Worm (Caenorhabditis elegans) whole organism, L4 larva: ENCODE measurements around the gene spp-21.

Source experiments
- F26F4.8 ChIP-seq: fragments of 200-800 bp; sonication (Bioruptor generic); conservative IDR thresholded peaks from 2 replicates; pipeline ENCODE4 v1.3.6; 2022; ENCODE audit warnings: missing genetic modification characterization, missing compliant biosample characterization
- F44E2.7 ChIP-seq: fragments of 200-800 bp; sonication (Bioruptor generic); IDR thresholded peaks from 2 replicates; pipeline ENCODE4 v2.1.2; 2022; ENCODE audit warnings: missing genetic modification characterization, missing compliant biosample characterization
- F49E8.2 ChIP-seq: sonication (generic microtip); optimal IDR thresholded peaks from 2 replicates; lab custom pipeline; 2016; ENCODE audit warnings: missing compliant biosample characterization, mild to moderate bottlenecking, missing genetic modification characterization, borderline replicate concordance
- T20F7.1 ChIP-seq: fragments of 200-800 bp; sonication (Bioruptor generic); optimal IDR thresholded peaks from 2 replicates; lab custom pipeline; 2018; ENCODE audit warnings: mild to moderate bottlenecking, missing genetic modification characterization, missing compliant biosample characterization
- T26A8.4 ChIP-seq: fragments of 200-800 bp; sonication (Bioruptor generic); IDR thresholded peaks from 2 replicates; pipeline ENCODE4 v1.3.6; 2022; ENCODE audit warnings: missing genetic modification characterization, missing compliant biosample characterization
- ZK337.2 ChIP-seq: fragments of 200-800 bp; sonication (Bioruptor generic); IDR thresholded peaks from 2 replicates; pipeline ENCODE4 v1.3.6; 2022; ENCODE audit warnings: missing genetic modification reagents, missing genetic modification characterization, missing compliant biosample characterization
- arid-1 ChIP-seq: fragments of 200-800 bp; sonication (Bioruptor generic); conservative IDR thresholded peaks from 2 replicates; pipeline ENCODE4 v1.3.6; 2022; ENCODE audit warnings: missing genetic modification reagents, missing genetic modification characterization, missing compliant biosample characterization
- ceh-20 ChIP-seq: fragments of 200-800 bp; sonication (Bioruptor generic); IDR thresholded peaks from 2 replicates; pipeline ENCODE4 v1.3.6; 2022; ENCODE audit warnings: missing genetic modification reagents, missing genetic modification characterization, missing compliant biosample characterization
- ceh-32 ChIP-seq: sonication (generic microtip); optimal IDR thresholded peaks from 2 replicates; lab custom pipeline; 2016; ENCODE audit warnings: mild to moderate bottlenecking, missing genetic modification characterization, missing compliant biosample characterization; ENCODE audit not compliant: poor library complexity
- ceh-62 ChIP-seq: sonication (generic microtip); optimal IDR thresholded peaks from 2 replicates; lab custom pipeline; 2017; ENCODE audit warnings: missing biosample characterization, missing genetic modification characterization
- ceh-82 ChIP-seq: sonication (generic microtip); optimal IDR thresholded peaks from 2 replicates; lab custom pipeline; 2017; ENCODE audit warnings: missing biosample characterization, missing genetic modification characterization
- ces-1 ChIP-seq: fragments of 150-350 bp; sonication (generic microtip); optimal IDR thresholded peaks from 4 replicates; lab custom pipeline; 2014; ENCODE audit warnings: missing biosample characterization, missing genetic modification reagents, missing genetic modification characterization
- daf-16 ChIP-seq, 3 experiments: sonication (generic microtip); optimal IDR thresholded peaks; 2 replicates each; lab custom pipeline; 2016 to 2017; ENCODE audit warnings: missing genetic modification characterization in 3 of 3, missing genetic modification reagents in 3 of 3, mild to moderate bottlenecking in 2 of 3, missing compliant biosample characterization in 2 of 3, missing biosample characterization in 1 of 3, moderate library complexity in 1 of 3
- daf-8 ChIP-seq: fragments of 200-800 bp; sonication (Bioruptor generic); IDR thresholded peaks from 2 replicates; pipeline ENCODE4 v1.3.6; 2022; ENCODE audit warnings: missing genetic modification characterization, missing compliant biosample characterization
- dmd-6 ChIP-seq: fragments of 200-800 bp; sonication (Bioruptor generic); IDR thresholded peaks from 2 replicates; pipeline ENCODE4 v1.3.6; 2022; ENCODE audit warnings: missing genetic modification reagents, missing genetic modification characterization, missing compliant biosample characterization
- dmd-8 ChIP-seq: fragments of 200-800 bp; sonication (Bioruptor generic); IDR thresholded peaks from 2 replicates; pipeline ENCODE4 v1.3.6; 2022; ENCODE audit warnings: missing genetic modification characterization, missing compliant biosample characterization
- dve-1 ChIP-seq: sonication (generic microtip); optimal IDR thresholded peaks from 2 replicates; lab custom pipeline; 2017; ENCODE audit warnings: antibody characterized with exemption, mild to moderate bottlenecking, missing genetic modification characterization, missing compliant biosample characterization; ENCODE audit not compliant: insufficient read depth
- egl-43 ChIP-seq: fragments of 200-800 bp; sonication (Bioruptor generic); IDR thresholded peaks from 2 replicates; pipeline ENCODE4 v1.3.6; 2022; ENCODE audit warnings: missing genetic modification reagents, missing genetic modification characterization, missing compliant biosample characterization
- fkh-10 ChIP-seq: fragments of 150-350 bp; optimal IDR thresholded peaks from 2 replicates; lab custom pipeline; 2014; ENCODE audit warnings: missing biosample characterization, missing genetic modification reagents, missing genetic modification characterization
- hlh-11 ChIP-seq: fragments of 200-800 bp; sonication (Bioruptor generic); optimal IDR thresholded peaks from 2 replicates; lab custom pipeline; 2018; ENCODE audit warnings: mild to moderate bottlenecking, missing genetic modification characterization, missing compliant biosample characterization
- hlh-30 ChIP-seq: sonication (generic microtip); optimal IDR thresholded peaks from 2 replicates; lab custom pipeline; 2017; ENCODE audit warnings: antibody characterized with exemption, mild to moderate bottlenecking, missing genetic modification characterization, missing compliant biosample characterization; ENCODE audit not compliant: insufficient read depth
- hmg-1.1 ChIP-seq: fragments of 200-800 bp; sonication (Bioruptor generic); IDR thresholded peaks from 2 replicates; pipeline ENCODE4 v1.3.6; 2022; ENCODE audit warnings: missing genetic modification reagents, missing genetic modification characterization, missing compliant biosample characterization
- jun-1 ChIP-seq: fragments of 150-350 bp; optimal IDR thresholded peaks from 2 replicates; lab custom pipeline; 2014; ENCODE audit warnings: missing biosample characterization, missing genetic modification reagents, missing genetic modification characterization
- lim-7 ChIP-seq: fragments of 200-800 bp; sonication (Bioruptor generic); IDR thresholded peaks from 2 replicates; pipeline ENCODE4 v1.3.6; 2022; ENCODE audit warnings: missing genetic modification characterization, missing compliant biosample characterization
- lin-15B ChIP-seq: fragments of 150-350 bp; sonication (generic microtip); optimal IDR thresholded peaks from 3 replicates; lab custom pipeline; 2014; ENCODE audit warnings: missing biosample characterization, missing genetic modification characterization
- lsy-2 ChIP-seq, 2 experiments: fragments of 150-350 bp in 1 of 2; sonication (generic microtip) in 1 of 2; optimal IDR thresholded peaks; 2 replicates each; lab custom pipeline; 2014 to 2017; ENCODE audit warnings: missing biosample characterization in 2 of 2, missing genetic modification characterization in 2 of 2
- madf-5 ChIP-seq, 2 experiments: fragments of 200-800 bp; sonication (Bioruptor generic); IDR thresholded peaks; 2 replicates each; pipeline ENCODE4 v1.3.6; 2022; ENCODE audit warnings: missing compliant biosample characterization in 2 of 2, missing genetic modification characterization in 2 of 2
- mdt-29 ChIP-seq: fragments of 200-800 bp; sonication (Bioruptor generic); IDR thresholded peaks from 2 replicates; pipeline ENCODE4 v1.3.6; 2022; ENCODE audit warnings: missing genetic modification reagents, missing genetic modification characterization, missing compliant biosample characterization
- mep-1 ChIP-seq: fragments of 150-350 bp; sonication (generic microtip); optimal IDR thresholded peaks from 3 replicates; lab custom pipeline; 2014; ENCODE audit warnings: missing biosample characterization, missing genetic modification characterization
- mxl-3 ChIP-seq: fragments of 200-800 bp; sonication (Bioruptor generic); optimal IDR thresholded peaks from 2 replicates; lab custom pipeline; 2018; ENCODE audit warnings: mild to moderate bottlenecking, missing genetic modification characterization, missing compliant biosample characterization
- nhr-102 ChIP-seq: sonication (generic microtip); optimal IDR thresholded peaks from 2 replicates; lab custom pipeline; 2016; ENCODE audit warnings: mild to moderate bottlenecking, missing genetic modification characterization, moderate library complexity, missing compliant biosample characterization
- nhr-237 ChIP-seq: sonication (generic microtip); optimal IDR thresholded peaks from 2 replicates; lab custom pipeline; 2017; ENCODE audit warnings: missing biosample characterization, missing genetic modification characterization
- nhr-25 ChIP-seq: sonication (generic microtip); optimal IDR thresholded peaks from 2 replicates; lab custom pipeline; 2017; ENCODE audit warnings: missing genetic modification characterization, mild to moderate bottlenecking, missing compliant biosample characterization, antibody characterized with exemption, moderate library complexity, borderline replicate concordance; ENCODE audit not compliant: insufficient read depth
- nhr-28 ChIP-seq: fragments of 150-350 bp; optimal IDR thresholded peaks from 2 replicates; lab custom pipeline; 2014; ENCODE audit warnings: missing biosample characterization, missing genetic modification characterization
- nhr-41 ChIP-seq: fragments of 200-800 bp; sonication (Bioruptor generic); IDR thresholded peaks from 2 replicates; pipeline ENCODE4 v1.3.6; 2022; ENCODE audit warnings: missing genetic modification reagents, missing genetic modification characterization, missing compliant biosample characterization
- nhr-6 ChIP-seq: fragments of 150-350 bp; optimal IDR thresholded peaks from 2 replicates; lab custom pipeline; 2014; ENCODE audit warnings: missing biosample characterization, missing genetic modification characterization
- nhr-77 ChIP-seq: fragments of 150-350 bp; optimal IDR thresholded peaks from 2 replicates; lab custom pipeline; 2014; ENCODE audit warnings: missing biosample characterization, missing genetic modification characterization
- php-3 ChIP-seq: fragments of 200-800 bp; sonication (Bioruptor generic); IDR thresholded peaks from 2 replicates; pipeline ENCODE4 v1.3.6; 2022; ENCODE audit warnings: missing genetic modification reagents, missing genetic modification characterization, missing compliant biosample characterization
- rbr-2 ChIP-seq: sonication (generic microtip); optimal IDR thresholded peaks from 2 replicates; lab custom pipeline; 2016; ENCODE audit warnings: missing genotype, missing genetic modification characterization, missing compliant biosample characterization
- saeg-2 ChIP-seq: fragments of 200-800 bp; sonication (Bioruptor generic); IDR thresholded peaks from 2 replicates; pipeline ENCODE4 v1.3.6; 2022; ENCODE audit warnings: missing genetic modification reagents, missing genetic modification characterization, missing compliant biosample characterization
- skn-1 ChIP-seq: fragments of 150-350 bp; optimal IDR thresholded peaks from 2 replicates; lab custom pipeline; 2014; ENCODE audit warnings: missing biosample characterization, missing genetic modification characterization
- spr-1 ChIP-seq: sonication (generic microtip); optimal IDR thresholded peaks from 2 replicates; lab custom pipeline; 2016; ENCODE audit warnings: mild to moderate bottlenecking, missing genetic modification characterization, missing compliant biosample characterization
- tra-1 ChIP-seq: fragments of 200-800 bp; sonication (Bioruptor generic); IDR thresholded peaks from 2 replicates; pipeline ENCODE4 v1.3.6; 2022; ENCODE audit warnings: missing genetic modification reagents, missing genetic modification characterization, missing compliant biosample characterization
- unc-62 ChIP-seq, 3 experiments: fragments of 150-350 bp in 1 of 3; sonication (generic microtip); optimal IDR thresholded peaks in 2 of 3; peaks in 1 of 3; 1 replicate in 1 of 3; 2 replicates in 2 of 3; lab custom pipeline; 2014 to 2017; ENCODE audit warnings: missing biosample characterization in 3 of 3, missing genetic modification characterization in 3 of 3, missing genetic modification reagents in 3 of 3, missing genotype in 1 of 3
- vab-7 ChIP-seq: fragments of 200-800 bp; sonication (Bioruptor generic); IDR thresholded peaks from 2 replicates; pipeline ENCODE4 v1.3.6; 2022; ENCODE audit warnings: missing genetic modification reagents, missing genetic modification characterization, missing compliant biosample characterization
- zfp-3 ChIP-seq: fragments of 200-800 bp; sonication (Bioruptor generic); conservative IDR thresholded peaks from 2 replicates; pipeline ENCODE4 v1.3.6; 2022; ENCODE audit warnings: missing genetic modification reagents, missing genetic modification characterization, missing compliant biosample characterization
- zip-2 ChIP-seq: fragments of 150-350 bp; optimal IDR thresholded peaks from 2 replicates; lab custom pipeline; 2014; ENCODE audit warnings: missing biosample characterization, missing genetic modification characterization

The spp-21 gene

DNA sequence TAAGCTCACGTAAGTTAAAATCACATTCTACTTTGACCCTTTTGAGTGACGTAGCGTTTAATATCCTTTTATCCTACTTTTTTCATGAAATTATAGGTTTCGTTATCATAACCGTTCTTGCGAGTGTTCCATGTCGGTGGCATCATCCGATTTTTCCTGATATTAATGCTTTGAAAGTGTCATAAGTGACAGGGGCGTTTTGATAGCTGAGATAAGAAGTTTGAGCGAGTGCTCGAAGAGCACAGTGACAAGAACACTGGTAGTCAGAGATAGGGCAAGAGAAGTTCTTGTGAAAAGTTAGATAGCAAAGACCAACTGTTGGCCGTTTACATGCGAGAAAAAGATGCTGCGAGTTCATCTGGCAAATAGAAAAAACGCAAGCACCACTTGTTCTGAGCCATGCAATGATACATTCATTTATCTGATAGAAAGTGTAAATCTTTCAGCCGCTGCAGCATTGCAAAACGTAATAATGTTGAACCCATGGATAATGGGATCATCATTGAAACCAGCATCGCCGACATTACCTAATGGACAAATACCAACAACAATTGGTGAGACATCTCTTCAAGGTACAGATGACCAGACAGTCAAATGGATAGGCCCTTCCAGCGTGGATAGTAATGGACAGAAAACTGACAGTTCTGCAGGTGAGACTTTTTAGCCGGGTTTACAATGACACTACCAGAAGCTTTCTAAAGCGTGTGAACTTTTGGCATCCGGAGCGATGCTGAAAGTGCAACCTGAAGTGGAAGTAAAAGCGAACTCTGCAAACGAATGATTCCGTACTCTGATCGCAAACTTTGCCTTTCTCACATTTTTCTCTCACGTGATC, 8.7 kb upstream of the spp-21 start (continued):
- TF ChIP-seq fkh-10 (GFP tag; lab: Kevin White, UChicago) (no peak), lin-15B (tag; lab: Kevin White, UChicago) (no peak), zfp-3 (GFP tag; lab: Robert Waterston, UW) (no peak), nhr-25 (no peak), nhr-6 (no peak), dmd-8 (GFP tag; lab: Robert Waterston, UW) (no peak), F49E8.2 (tag; lab: Kevin White, UChicago) (no peak), daf-8 (GFP tag; lab: Robert Waterston, UW) (no peak)

ce11 chrX:11481825-11482093, 8.2 kb upstream of the spp-21 start:
- TF ChIP-seq ceh-62: no peak
- no peak for TF ChIP-seq madf-5 (GFP tag; IDR thresholded peaks at IDR 0.05; lab: Robert Waterston, UW)
- TF ChIP-seq skn-1 (tag; lab: Kevin White, UChicago): no peak
- TF ChIP-seq hlh-11 (tag; lab: Kevin White, UChicago): peak; percentile 40
- peak; percentile 58 for TF ChIP-seq nhr-77 (tag; lab: Kevin White, UChicago)
- TF ChIP-seq jun-1: no peak
- TF ChIP-seq F44E2.7 (GFP tag; lab: Robert Waterston, UW): no peak
- no peak for TF ChIP-seq ceh-32 (tag; lab: Kevin White, UChicago)
- TF ChIP-seq ceh-20: no peak
- peak; percentile 23 for TF ChIP-seq hlh-30 (tag; lab: Kevin White, UChicago)
- peak; percentile 38 for TF ChIP-seq T20F7.1 (GFP tag; lab: Kevin White, UChicago)
- TF ChIP-seq daf-16 (GFP tag; optimal IDR thresholded peaks at IDR 0.05; lab: Kevin White, UChicago): no peak
- TF ChIP-seq daf-16 (tag; optimal IDR thresholded peaks at IDR 0.05; lab: Kevin White, UChicago): peak; percentile 21
- no peak for TF ChIP-seq spr-1 (tag; lab: Kevin White, UChicago)
- TF ChIP-seq nhr-237 (tag; lab: Kevin White, UChicago): no peak
- no peak for TF ChIP-seq rbr-2
- TF ChIP-seq nhr-102 (tag; lab: Kevin White, UChicago): no peak
- peak; percentile 6 for TF ChIP-seq nhr-28
- no peak for TF ChIP-seq zip-2
- TF ChIP-seq mep-1 (tag; lab: Kevin White, UChicago): peak; percentile 27
- no peak for TF ChIP-seq mdt-29
- no peak for TF ChIP-seq dve-1 (tag; lab: Kevin White, UChicago)
- TF ChIP-seq F26F4.8 (GFP tag; lab: Robert Waterston, UW): no peak
- no peak for TF ChIP-seq ceh-82
- TF ChIP-seq ZK337.2 (GFP tag; lab: Robert Waterston, UW): no peak
- no peak for TF ChIP-seq egl-43 (GFP tag; lab: Robert Waterston, UW)
- TF ChIP-seq tra-1 (GFP tag; lab: Robert Waterston, UW): peak; percentile 3; the same call in 1 of the 2 replicates
- TF ChIP-seq lim-7: no peak
- TF ChIP-seq hmg-1.1 (GFP tag; lab: Robert Waterston, UW): no peak

- TF ChIP-seq unc-62 (GFP tag; optimal IDR thresholded peaks at IDR 0.05 in 1 of 2; lab: Kevin White, UChicago) (peak in 1 of 2 experiments; percentile 98), unc-62 (tag; optimal IDR thresholded peaks at IDR 0.05; lab: Kevin White, UChicago) (no peak), arid-1 (GFP tag; lab: Robert Waterston, UW) (no peak), saeg-2 (GFP tag; lab: Robert Waterston, UW) (peak; percentile 50; the same call in 1 of the 2 replicates), ceh-20 (0 out of 2 replicates have a peak, but pooled peaks have one; percentile 45), php-3 (0 out of 2 replicates have a peak, but pooled peaks have one; percentile 19), mdt-29 (no peak), hlh-30 (tag; lab: Kevin White, UChicago) (peak; percentile 72), lsy-2 (tag; optimal IDR thresholded peaks at IDR 0.05; lab: Kevin White, UChicago) (peak in 1 of 2 experiments; percentile 53), vab-7 (GFP tag; lab: Robert Waterston, UW) (no peak), nhr-41 (no peak), T26A8.4 (no peak), ces-1 (peak; percentile 68), mep-1 (tag; lab: Kevin White, UChicago) (no peak), mxl-3 (GFP tag; lab: Kevin White, UChicago) (peak; percentile 15), lim-7 (no peak), dmd-6 (GFP tag; lab: Robert Waterston, UW) (no peak)
Measured at ce11 chrX:11482134-11482533, 7.8 kb upstream of the spp-21 start.
